Worm (Caenorhabditis elegans) whole organism, young adult: Measurements from ENCODE around the gene miz-1.

Source experiments
- B0261.1 ChIP-seq: sonication (generic microtip); optimal IDR thresholded peaks from 2 replicates; lab custom pipeline; 2016; ENCODE audit warnings: mild to moderate bottlenecking, missing genetic modification characterization, moderate library complexity, missing compliant biosample characterization
- F33H1.4 ChIP-seq: fragments of 200-800 bp; sonication (Bioruptor generic); IDR thresholded peaks from 2 replicates; pipeline ENCODE4 v1.3.6; 2022; ENCODE audit warnings: missing genetic modification reagents, missing genetic modification characterization, missing compliant biosample characterization
- F37B4.10 ChIP-seq: fragments of 200-800 bp; sonication (Bioruptor generic); IDR thresholded peaks from 2 replicates; pipeline ENCODE4 v1.3.6; 2022; ENCODE audit warnings: missing genetic modification characterization, missing compliant biosample characterization
- K11D2.4 ChIP-seq: fragments of 200-800 bp; sonication (Bioruptor generic); IDR thresholded peaks from 2 replicates; pipeline ENCODE4 v1.3.6; 2022; ENCODE audit warnings: missing genetic modification reagents, missing genetic modification characterization, missing compliant biosample characterization
- K12H6.12 ChIP-seq: fragments of 200-800 bp; sonication (Bioruptor generic); optimal IDR thresholded peaks from 2 replicates; lab custom pipeline; 2018; ENCODE audit warnings: mild to moderate bottlenecking, missing genetic modification characterization, missing compliant biosample characterization
- ZK185.1 ChIP-seq: sonication (generic microtip); optimal IDR thresholded peaks from 2 replicates; lab custom pipeline; 2016; ENCODE audit warnings: mild to moderate bottlenecking, missing genetic modification characterization, missing compliant biosample characterization; ENCODE audit not compliant: poor library complexity, severe bottlenecking
- aptf-3 ChIP-seq: fragments of 200-800 bp; sonication (Bioruptor generic); IDR thresholded peaks from 2 replicates; pipeline ENCODE4 v1.3.6; 2022; ENCODE audit warnings: missing genetic modification characterization, missing compliant biosample characterization
- atf-7 ChIP-seq: sonication (generic microtip); optimal IDR thresholded peaks from 2 replicates; lab custom pipeline; 2017; ENCODE audit warnings: mild to moderate bottlenecking, missing genetic modification characterization, missing compliant biosample characterization
- attf-5 ChIP-seq: fragments of 200-800 bp; sonication (Bioruptor generic); optimal IDR thresholded peaks from 2 replicates; lab custom pipeline; 2018; ENCODE audit warnings: mild to moderate bottlenecking, missing genetic modification characterization, missing compliant biosample characterization
- attf-6 ChIP-seq: fragments of 200-800 bp; sonication (Bioruptor generic); IDR thresholded peaks from 2 replicates; pipeline ENCODE4 v1.3.6; 2022; ENCODE audit warnings: missing genetic modification reagents, missing genetic modification characterization, missing compliant biosample characterization
- cebp-1 ChIP-seq, 2 experiments: fragments of 200-800 bp in 1 of 2; sonication (Bioruptor generic) in 1 of 2; sonication (generic microtip) in 1 of 2; IDR thresholded peaks in 1 of 2; optimal IDR thresholded peaks in 1 of 2; 2 replicates each; pipeline versions ENCODE4 v1.3.6 to Lab custom; 2017 to 2022; ENCODE audit warnings: missing compliant biosample characterization in 2 of 2, missing genetic modification characterization in 2 of 2, mild to moderate bottlenecking in 1 of 2, missing genetic modification reagents in 1 of 2, moderate library complexity in 1 of 2
- cebp-2 ChIP-seq: fragments of 200-800 bp; sonication (Bioruptor generic); IDR thresholded peaks from 2 replicates; pipeline ENCODE4 v1.3.6; 2022; ENCODE audit warnings: missing genetic modification characterization, missing compliant biosample characterization
- ceh-40 ChIP-seq: fragments of 200-800 bp; sonication (Bioruptor generic); IDR thresholded peaks from 2 replicates; pipeline ENCODE4 v1.3.6; 2022; ENCODE audit warnings: missing genetic modification characterization, missing compliant biosample characterization
- ceh-79 ChIP-seq: sonication (generic microtip); optimal IDR thresholded peaks from 2 replicates; lab custom pipeline; 2017; ENCODE audit warnings: mild to moderate bottlenecking, missing genetic modification characterization, missing compliant biosample characterization
- chd-7 ChIP-seq: sonication (generic microtip); optimal IDR thresholded peaks from 2 replicates; lab custom pipeline; 2016; ENCODE audit warnings: mild to moderate bottlenecking, missing genetic modification characterization, moderate library complexity, missing compliant biosample characterization
- dox-1 ChIP-seq: fragments of 200-800 bp; sonication (Bioruptor generic); IDR thresholded peaks from 2 replicates; pipeline ENCODE4 v1.3.6; 2022; ENCODE audit warnings: missing genetic modification reagents, missing genetic modification characterization, missing compliant biosample characterization
- efl-1 ChIP-seq: fragments of 150-350 bp; optimal IDR thresholded peaks from 2 replicates; lab custom pipeline; 2014; ENCODE audit warnings: missing biosample characterization, missing genetic modification reagents, missing genetic modification characterization
- egrh-3 ChIP-seq: fragments of 200-800 bp; sonication (Bioruptor generic); IDR thresholded peaks from 2 replicates; pipeline ENCODE4 v1.3.6; 2022; ENCODE audit warnings: missing genetic modification reagents, missing genetic modification characterization, missing compliant biosample characterization
- ekl-4 ChIP-seq: fragments of 200-800 bp; sonication (Bioruptor generic); IDR thresholded peaks from 2 replicates; pipeline ENCODE4 v1.3.6; 2022; ENCODE audit warnings: missing genetic modification reagents, missing genetic modification characterization, missing compliant biosample characterization
- ets-4 ChIP-seq: fragments of 200-800 bp; sonication (Bioruptor generic); optimal IDR thresholded peaks from 2 replicates; lab custom pipeline; 2018; ENCODE audit warnings: mild to moderate bottlenecking, missing genetic modification characterization, missing compliant biosample characterization
- fkh-3 ChIP-seq: sonication (generic microtip); optimal IDR thresholded peaks from 2 replicates; lab custom pipeline; 2016; ENCODE audit warnings: mild to moderate bottlenecking, missing genetic modification characterization, missing compliant biosample characterization
- him-1 ChIP-seq: sonication (generic microtip); optimal IDR thresholded peaks from 2 replicates; lab custom pipeline; 2016; ENCODE audit warnings: missing genotype, missing genetic modification reagents, missing genetic modification characterization, missing compliant biosample characterization
- hmg-1.2 ChIP-seq: fragments of 200-800 bp; sonication (Bioruptor generic); IDR thresholded peaks from 2 replicates; pipeline ENCODE4 v1.3.6; 2022; ENCODE audit warnings: missing genetic modification reagents, missing genetic modification characterization, missing compliant biosample characterization
- hmg-20 ChIP-seq: fragments of 200-800 bp; sonication (Bioruptor generic); IDR thresholded peaks from 2 replicates; pipeline ENCODE4 v1.3.6; 2022; ENCODE audit warnings: missing genetic modification reagents, missing genetic modification characterization, missing compliant biosample characterization
- hsf-1 ChIP-seq: fragments of 200-800 bp; sonication (Bioruptor generic); IDR thresholded peaks from 2 replicates; pipeline ENCODE4 v1.3.6; 2022; ENCODE audit warnings: missing genetic modification reagents, missing genetic modification characterization, missing compliant biosample characterization
- let-526 ChIP-seq: fragments of 200-800 bp; sonication (Bioruptor generic); IDR thresholded peaks from 2 replicates; pipeline ENCODE4 v1.3.6; 2022; ENCODE audit warnings: missing genetic modification reagents, missing genetic modification characterization, missing compliant biosample characterization
- let-607 ChIP-seq, 2 experiments: fragments of 200-800 bp in 1 of 2; sonication (Bioruptor generic) in 1 of 2; sonication (generic microtip) in 1 of 2; optimal IDR thresholded peaks; 2 replicates each; lab custom pipeline; 2016 to 2018; ENCODE audit warnings: mild to moderate bottlenecking in 2 of 2, missing compliant biosample characterization in 2 of 2, missing genetic modification characterization in 2 of 2, moderate library complexity in 2 of 2, missing genotype in 1 of 2
- lin-26 ChIP-seq: fragments of 200-800 bp; sonication (Bioruptor generic); IDR thresholded peaks from 2 replicates; pipeline ENCODE4 v1.3.6; 2022; ENCODE audit warnings: missing genetic modification reagents, missing genetic modification characterization, missing compliant biosample characterization
- lin-40 ChIP-seq: sonication (generic microtip); optimal IDR thresholded peaks from 2 replicates; lab custom pipeline; 2016; ENCODE audit warnings: missing genetic modification characterization, mild to moderate bottlenecking, missing compliant biosample characterization, missing genotype, missing genetic modification reagents
- lir-1 ChIP-seq: fragments of 200-800 bp; sonication (Bioruptor generic); conservative IDR thresholded peaks from 2 replicates; pipeline ENCODE4 v1.3.6; 2022; ENCODE audit warnings: missing genetic modification reagents, missing genetic modification characterization, missing compliant biosample characterization
- madf-6 ChIP-seq: fragments of 200-800 bp; sonication (Bioruptor generic); IDR thresholded peaks from 2 replicates; pipeline ENCODE4 v1.3.6; 2022; ENCODE audit warnings: missing genetic modification reagents, missing genetic modification characterization, missing compliant biosample characterization
- mcd-1 ChIP-seq: fragments of 200-800 bp; sonication (Bioruptor generic); IDR thresholded peaks from 2 replicates; pipeline ENCODE4 v1.3.6; 2022; ENCODE audit warnings: missing genetic modification reagents, missing genetic modification characterization, missing compliant biosample characterization
- nfya-1 ChIP-seq: sonication (generic microtip); optimal IDR thresholded peaks from 2 replicates; lab custom pipeline; 2017; ENCODE audit warnings: antibody characterized with exemption, missing compliant biosample characterization, missing genetic modification characterization, borderline replicate concordance; ENCODE audit not compliant: insufficient read depth
- nfyb-1 ChIP-seq: fragments of 200-800 bp; sonication (Bioruptor generic); IDR thresholded peaks from 2 replicates; pipeline ENCODE4 v1.3.6; 2022; ENCODE audit warnings: missing genetic modification reagents, missing genetic modification characterization, missing compliant biosample characterization
- nhr-80 ChIP-seq: sonication (generic microtip); optimal IDR thresholded peaks from 2 replicates; lab custom pipeline; 2016; ENCODE audit warnings: missing genetic modification characterization, missing compliant biosample characterization
- pbrm-1 ChIP-seq: fragments of 200-800 bp; sonication (Bioruptor generic); IDR thresholded peaks from 2 replicates; pipeline ENCODE4 v1.3.6; 2022; ENCODE audit warnings: missing genetic modification reagents, missing genetic modification characterization, missing compliant biosample characterization
- somi-1 ChIP-seq: fragments of 200-800 bp; sonication (Bioruptor generic); optimal IDR thresholded peaks from 2 replicates; lab custom pipeline; 2018; ENCODE audit warnings: mild to moderate bottlenecking, missing genetic modification characterization, missing compliant biosample characterization
- unc-62 ChIP-seq: fragments of 150-350 bp; optimal IDR thresholded peaks from 2 replicates; lab custom pipeline; 2014; ENCODE audit warnings: missing biosample characterization, missing genetic modification reagents, missing genetic modification characterization
- xnd-1 ChIP-seq: sonication (generic microtip); optimal IDR thresholded peaks from 2 replicates; lab custom pipeline; 2016; ENCODE audit warnings: missing genotype, missing genetic modification reagents, missing genetic modification characterization, missing compliant biosample characterization
- zfh-2 ChIP-seq: fragments of 200-800 bp; sonication (Bioruptor generic); conservative IDR thresholded peaks from 2 replicates; pipeline ENCODE4 v1.3.6; 2022; ENCODE audit warnings: missing genetic modification reagents, missing genetic modification characterization, missing compliant biosample characterization

miz-1 gene

ce11 chrIV:10819049-10819448, 6.8 kb downstream of the miz-1 start:
- TF ChIP-seq atf-7 (tag; lab: Kevin White, UChicago) (peak; percentile 36), chd-7 (peak; percentile 17), K12H6.12 (peak; percentile 35), zfh-2 (GFP tag; lab: Robert Waterston, UW) (peak; percentile 75), nfya-1 (no peak), pbrm-1 (GFP tag; lab: Robert Waterston, UW) (0 out of 2 replicates have a peak, but pooled peaks have one; percentile 6), ZK185.1 (no peak), unc-62 (GFP tag; lab: Kevin White, UChicago) (no peak), ekl-4 (GFP tag; lab: Robert Waterston, UW) (no peak)

DNA sequence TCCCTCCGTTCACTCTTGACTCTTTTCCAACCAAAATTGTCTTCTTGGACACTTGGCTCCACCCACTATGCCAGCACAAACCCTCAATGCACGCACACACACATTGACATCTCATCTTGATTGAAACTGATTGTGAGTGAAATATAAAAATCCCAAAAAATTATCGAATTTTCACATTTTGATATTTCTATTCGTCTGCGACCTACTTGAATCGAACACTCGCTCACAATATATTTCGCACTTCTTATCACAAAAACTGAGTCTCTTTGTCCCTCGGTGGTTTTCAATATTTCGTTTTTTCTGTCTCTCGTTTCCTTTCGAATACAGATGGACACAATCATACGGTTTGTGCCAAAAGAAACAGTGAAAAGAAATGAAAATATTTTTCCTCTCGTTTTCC, 7.9 kb downstream of the miz-1 start:
- TF ChIP-seq attf-5 (GFP tag; lab: Kevin White, UChicago) (peak; percentile 49), nhr-80 (peak; percentile 87), dox-1 (GFP tag; lab: Robert Waterston, UW) (peak; percentile 37; the same call in 1 of the 2 replicates), let-607 (tag; optimal IDR thresholded peaks at IDR 0.05; lab: Kevin White, UChicago) (peak in 1 of 2 experiments; percentile 41), B0261.1 (no peak), cebp-1 (GFP tag; IDR thresholded peaks at IDR 0.05; lab: Robert Waterston, UW) (no peak), cebp-1 (tag; optimal IDR thresholded peaks at IDR 0.05; lab: Kevin White, UChicago) (peak; percentile 21), atf-7 (tag; lab: Kevin White, UChicago) (peak; percentile 33), hsf-1 (GFP tag; lab: Robert Waterston, UW) (no peak), hmg-1.2 (0 out of 2 replicates have a peak, but pooled peaks have one; percentile 10)
- TF ChIP-seq, all 124 proteins: peak for 7

DNA sequence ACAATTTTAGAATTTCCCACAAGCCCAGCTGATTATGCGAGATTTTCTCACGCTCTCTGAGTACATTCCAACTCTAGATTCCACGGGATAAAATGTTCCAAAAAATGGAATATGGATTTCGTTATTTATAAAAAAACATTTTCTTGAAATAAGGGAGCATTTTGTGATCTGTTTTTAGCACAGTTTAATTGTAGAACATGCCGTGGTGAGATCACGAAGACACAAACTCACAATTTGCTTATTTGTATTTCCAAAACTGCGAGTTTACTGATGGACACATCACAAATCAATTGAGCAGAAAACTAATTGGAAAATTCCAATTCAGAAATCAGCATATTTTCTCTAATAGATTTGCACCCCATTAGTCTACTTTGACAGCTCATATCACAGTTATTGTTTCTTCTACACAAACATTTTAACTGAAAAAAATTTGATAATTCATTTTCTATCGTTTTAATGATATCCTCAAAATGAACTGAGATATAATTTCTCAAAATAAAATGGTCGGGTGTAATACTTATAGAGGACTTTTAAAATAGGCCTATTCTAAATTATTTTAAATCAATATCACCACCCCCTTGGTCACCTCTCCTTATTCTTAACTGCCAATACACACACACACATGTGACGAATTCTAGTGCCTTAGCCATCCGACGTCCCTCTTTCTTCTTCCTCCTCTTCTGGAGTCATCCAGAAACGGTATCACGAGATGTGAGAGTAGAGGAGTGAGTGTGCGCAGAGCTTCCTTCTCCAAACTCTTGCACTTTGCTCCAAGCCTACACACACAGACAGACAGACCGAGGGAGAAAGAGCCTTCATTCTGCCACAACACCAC, 8.9 kb downstream of the miz-1 start:
- TF ChIP-seq let-526 (no peak), F33H1.4 (no peak), aptf-3 (GFP tag; lab: Robert Waterston, UW) (0 out of 2 replicates have a peak, but pooled peaks have one; percentile 5), efl-1 (GFP tag; lab: Kevin White, UChicago) (no peak), atf-7 (tag; lab: Kevin White, UChicago) (no peak), fkh-3 (tag; lab: Kevin White, UChicago) (peak; percentile 32), lin-26 (GFP tag; lab: Robert Waterston, UW) (peak; percentile 21; the same call in 1 of the 2 replicates), hsf-1 (GFP tag; lab: Robert Waterston, UW) (peak; percentile 68; the same call in 1 of the 2 replicates), him-1 (tag; lab: Kevin White, UChicago) (no peak), ceh-79 (tag; lab: Kevin White, UChicago) (no peak), madf-6 (no peak), zfh-2 (GFP tag; lab: Robert Waterston, UW) (no peak), ceh-40 (0 out of 2 replicates have a peak, but pooled peaks have one; percentile 4)

DNA sequence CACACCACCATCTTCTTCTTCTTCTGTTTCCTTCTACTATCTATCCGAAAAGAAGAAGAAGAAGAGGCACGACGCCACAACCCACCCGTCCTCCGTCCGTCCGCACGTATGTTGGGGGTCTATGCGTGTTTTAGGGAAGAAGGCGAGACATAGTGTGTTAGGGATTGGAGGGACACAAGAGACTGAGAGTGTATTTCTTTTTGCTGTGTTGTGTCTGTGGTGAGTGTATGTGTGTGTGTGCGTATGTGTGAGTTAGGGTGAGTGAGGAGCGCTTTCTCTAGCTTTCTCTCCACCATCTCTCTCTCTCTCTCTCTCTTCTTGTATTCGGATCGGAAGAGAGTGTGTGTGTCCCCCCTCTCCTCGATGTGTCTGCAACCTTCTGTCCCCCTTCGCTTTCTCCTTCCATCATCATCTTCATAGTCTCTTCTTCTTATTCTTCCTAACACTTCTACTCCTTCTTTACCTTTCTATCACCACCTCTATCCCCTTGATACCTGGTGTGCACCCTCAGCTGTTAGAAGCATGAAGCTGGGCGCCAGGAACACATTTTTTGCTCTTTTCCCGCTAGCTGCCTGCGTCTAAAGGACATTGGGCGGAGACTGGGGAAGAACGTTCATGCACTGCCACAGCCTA, 9.6 kb downstream of the miz-1 start:
- TF ChIP-seq mcd-1 (GFP tag; lab: Robert Waterston, UW) (0 out of 2 replicates have a peak, but pooled peaks have one; percentile 48), ets-4 (no peak), lir-1 (peak; percentile 56; the same call in 1 of the 2 replicates), nhr-80 (peak; percentile 87), cebp-2 (GFP tag; lab: Robert Waterston, UW) (no peak), K11D2.4 (GFP tag; lab: Robert Waterston, UW) (peak; percentile 10; the same call in 1 of the 2 replicates), F37B4.10 (GFP tag; lab: Robert Waterston, UW) (no peak), F33H1.4 (no peak), xnd-1 (no peak), nfyb-1 (GFP tag; lab: Robert Waterston, UW) (peak; percentile 60; the same call in 1 of the 2 replicates), egrh-3 (GFP tag; lab: Robert Waterston, UW) (peak; percentile 65), hmg-20 (GFP tag; lab: Robert Waterston, UW) (no peak), lin-40 (tag; lab: Kevin White, UChicago) (peak; percentile 86), let-526 (no peak), attf-6 (no peak), efl-1 (GFP tag; lab: Kevin White, UChicago) (no peak), ceh-40 (no peak), somi-1 (GFP tag; lab: Kevin White, UChicago) (peak; percentile 60)
